Fruit fly (Drosophila melanogaster) whole organism, wandering third instar larva: ENCODE data around the gene Cep290.

ENCODE experiments used
- Abd-B ChIP-seq: fragments of >200 bp; optimal IDR thresholded peaks from 2 replicates; lab custom pipeline; 2017; ENCODE audit warnings: missing biosample characterization, missing genetic modification characterization
- CG32264 ChIP-seq: fragments of 200-800 bp; sonication (Bioruptor generic); optimal IDR thresholded peaks from 2 replicates; lab custom pipeline; 2016; ENCODE audit warnings: missing biosample characterization, missing genetic modification characterization
- CG9705 ChIP-seq: fragments of 200-800 bp; sonication (Bioruptor generic); optimal IDR thresholded peaks from 2 replicates; lab custom pipeline; 2018; ENCODE audit warnings: missing biosample characterization, mild to moderate bottlenecking, missing genetic modification characterization
- CrebA ChIP-seq: fragments of 200-800 bp; sonication (Bioruptor generic); optimal IDR thresholded peaks from 2 replicates; lab custom pipeline; 2016; ENCODE audit warnings: missing biosample characterization, mild to moderate bottlenecking, missing genetic modification characterization, borderline replicate concordance
- Dfd ChIP-seq: fragments of >200 bp; optimal IDR thresholded peaks from 2 replicates; lab custom pipeline; 2017; ENCODE audit warnings: missing biosample characterization, missing genetic modification characterization
- Dif ChIP-seq: fragments of 200-275, 200-300 bp; sonication (Bioruptor generic); optimal IDR thresholded peaks from 2 replicates; lab custom pipeline; 2018; ENCODE audit warnings: missing biosample characterization, missing genetic modification characterization; ENCODE audit not compliant: partially characterized antibody
- GATAd ChIP-seq: sonication (Bioruptor generic); optimal IDR thresholded peaks from 2 replicates; lab custom pipeline; 2016; ENCODE audit warnings: missing biosample characterization, missing genetic modification characterization
- HLH106 ChIP-seq: fragments of 200-800 bp; optimal IDR thresholded peaks from 3 replicates; lab custom pipeline; 2019; ENCODE audit warnings: missing biosample characterization, mild to moderate bottlenecking, missing genetic modification characterization, moderate library complexity
- Hnf4 ChIP-seq: fragments of 200-800 bp; sonication (Bioruptor generic); optimal IDR thresholded peaks from 2 replicates; lab custom pipeline; 2016; ENCODE audit warnings: missing biosample characterization, mild to moderate bottlenecking, missing genetic modification characterization
- Hr78 ChIP-seq: fragments of >200 bp; optimal IDR thresholded peaks from 2 replicates; lab custom pipeline; 2017; ENCODE audit warnings: missing biosample characterization, missing genetic modification characterization
- Hr83 ChIP-seq: fragments of 200-300 bp; sonication (Bioruptor generic); optimal IDR thresholded peaks from 2 replicates; lab custom pipeline; 2016; ENCODE audit warnings: missing biosample characterization, mild to moderate bottlenecking, missing genetic modification characterization, moderate library complexity; ENCODE audit not compliant: poor library complexity, severe bottlenecking
- Jra ChIP-seq: sonication (Bioruptor generic); optimal IDR thresholded peaks from 2 replicates; lab custom pipeline; 2016; ENCODE audit warnings: missing biosample characterization, missing genetic modification characterization
- Mio ChIP-seq: sonication (Bioruptor generic); optimal IDR thresholded peaks from 2 replicates; lab custom pipeline; 2016; ENCODE audit warnings: missing biosample characterization, missing genetic modification characterization
- Myc ChIP-seq: fragments of >200 bp; optimal IDR thresholded peaks from 2 replicates; lab custom pipeline; 2017
- N ChIP-seq: fragments of >200 bp; optimal IDR thresholded peaks from 2 replicates; lab custom pipeline; 2018; ENCODE audit warnings: missing biosample characterization, missing external identifiers, missing genetic modification characterization
- OdsH ChIP-seq: fragments of 200-800 bp; sonication (Bioruptor generic); optimal IDR thresholded peaks from 2 replicates; lab custom pipeline; 2016; ENCODE audit warnings: missing biosample characterization, mild to moderate bottlenecking, missing genetic modification characterization
- Rel ChIP-seq, 2 experiments: fragments of 200-800 bp; sonication (Bioruptor generic) in 1 of 2; optimal IDR thresholded peaks; 2 replicates in 1 of 2; 3 replicates in 1 of 2; lab custom pipeline; 2016 to 2019; ENCODE audit warnings: mild to moderate bottlenecking in 2 of 2, missing biosample characterization in 2 of 2, missing genetic modification characterization in 2 of 2, moderate library complexity in 1 of 2
- Sp1 ChIP-seq: fragments of 200-800 bp; sonication (Bioruptor generic); optimal IDR thresholded peaks from 3 replicates; lab custom pipeline; 2019; ENCODE audit warnings: missing biosample characterization, mild to moderate bottlenecking, missing genetic modification characterization, moderate library complexity
- Vsx2 ChIP-seq: fragments of 200-300, 225-300 bp; sonication (Bioruptor generic); optimal IDR thresholded peaks from 2 replicates; lab custom pipeline; 2018; ENCODE audit warnings: missing biosample characterization, missing genetic modification characterization; ENCODE audit not compliant: partially characterized antibody
- br ChIP-seq: fragments of 200-800 bp; sonication (Bioruptor generic); optimal IDR thresholded peaks from 2 replicates; lab custom pipeline; 2016; ENCODE audit warnings: missing biosample characterization, missing genetic modification characterization
- brk ChIP-seq: fragments of 200-800 bp; sonication (Bioruptor generic); optimal IDR thresholded peaks from 2 replicates; lab custom pipeline; 2016; ENCODE audit warnings: missing biosample characterization, mild to moderate bottlenecking, missing genetic modification characterization
- dl ChIP-seq, 2 experiments: fragments of 175-275, 200-275 bp in 1 of 2; fragments of 200-275 bp in 1 of 2; sonication (Bioruptor generic); optimal IDR thresholded peaks; lab custom pipeline; 2018; ENCODE audit warnings: mild to moderate bottlenecking in 2 of 2, missing biosample characterization in 2 of 2, missing genetic modification characterization in 2 of 2, moderate library complexity in 2 of 2; ENCODE audit not compliant: partially characterized antibody in 2 of 2, insufficient read depth in 1 of 2
- dmrt93B ChIP-seq: fragments of 200-800 bp; sonication (Bioruptor generic); optimal IDR thresholded peaks from 2 replicates; lab custom pipeline; 2018; ENCODE audit warnings: missing biosample characterization, mild to moderate bottlenecking, missing genetic modification characterization
- dsf ChIP-seq: sonication (Bioruptor generic); optimal IDR thresholded peaks from 2 replicates; lab custom pipeline; 2016; ENCODE audit warnings: missing biosample characterization, missing genetic modification characterization, borderline replicate concordance
- ey ChIP-seq: fragments of 200-800 bp; sonication (Bioruptor generic); optimal IDR thresholded peaks from 2 replicates; lab custom pipeline; 2016; ENCODE audit warnings: missing biosample characterization, missing genetic modification characterization
- foxo ChIP-seq, 2 experiments: fragments of 200-800 bp; sonication (Bioruptor generic); optimal IDR thresholded peaks; 2 replicates in 1 of 2; 3 replicates in 1 of 2; lab custom pipeline; 2016 to 2017; ENCODE audit warnings: missing biosample characterization in 2 of 2, missing genetic modification characterization in 2 of 2
- fru ChIP-seq: fragments of 200-800 bp; sonication (Bioruptor generic); optimal IDR thresholded peaks from 3 replicates; lab custom pipeline; 2016; ENCODE audit warnings: missing biosample characterization, mild to moderate bottlenecking, missing genetic modification characterization
- h ChIP-seq: fragments of 200-800 bp; sonication (Bioruptor generic); optimal IDR thresholded peaks from 3 replicates; lab custom pipeline; 2016; ENCODE audit warnings: missing biosample characterization, mild to moderate bottlenecking, missing genetic modification characterization
- jim ChIP-seq: fragments of 175-275, 200-325 bp; sonication (Bioruptor generic); optimal IDR thresholded peaks from 2 replicates; lab custom pipeline; 2016; ENCODE audit warnings: missing biosample characterization, mild to moderate bottlenecking, missing genetic modification characterization
- lola ChIP-seq: fragments of >200 bp; optimal IDR thresholded peaks from 2 replicates; lab custom pipeline; 2017; ENCODE audit warnings: missing biosample characterization, missing genetic modification characterization
- pan ChIP-seq: fragments of >200 bp; optimal IDR thresholded peaks from 2 replicates; lab custom pipeline; 2017
- psq ChIP-seq: fragments of 200-800 bp; sonication (Bioruptor generic); optimal IDR thresholded peaks from 3 replicates; lab custom pipeline; 2017; ENCODE audit warnings: missing biosample characterization, mild to moderate bottlenecking, missing genetic modification characterization, moderate library complexity
- rgr ChIP-seq: fragments of 200-800 bp; sonication (Bioruptor generic); optimal IDR thresholded peaks from 3 replicates; lab custom pipeline; 2016; ENCODE audit warnings: missing biosample characterization, mild to moderate bottlenecking, missing genetic modification characterization
- sage ChIP-seq: fragments of 200-800 bp; sonication (Bioruptor generic); optimal IDR thresholded peaks from 2 replicates; lab custom pipeline; 2016; ENCODE audit warnings: missing biosample characterization, mild to moderate bottlenecking, missing genetic modification characterization
- sv ChIP-seq: fragments of 200-800 bp; sonication (Bioruptor generic); optimal IDR thresholded peaks from 3 replicates; lab custom pipeline; 2016; ENCODE audit warnings: missing biosample characterization, missing genetic modification characterization
- tai ChIP-seq: sonication (Bioruptor generic); optimal IDR thresholded peaks from 2 replicates; lab custom pipeline; 2016; ENCODE audit warnings: missing biosample characterization, missing genetic modification characterization
- usp ChIP-seq: fragments of >200 bp; optimal IDR thresholded peaks from 2 replicates; lab custom pipeline; 2017; ENCODE audit warnings: missing biosample characterization, missing genetic modification characterization
- woc ChIP-seq: sonication (Bioruptor generic); optimal IDR thresholded peaks from 2 replicates; lab custom pipeline; 2016; ENCODE audit warnings: missing biosample characterization, mild to moderate bottlenecking, missing genetic modification characterization

Gene Cep290

DNA sequence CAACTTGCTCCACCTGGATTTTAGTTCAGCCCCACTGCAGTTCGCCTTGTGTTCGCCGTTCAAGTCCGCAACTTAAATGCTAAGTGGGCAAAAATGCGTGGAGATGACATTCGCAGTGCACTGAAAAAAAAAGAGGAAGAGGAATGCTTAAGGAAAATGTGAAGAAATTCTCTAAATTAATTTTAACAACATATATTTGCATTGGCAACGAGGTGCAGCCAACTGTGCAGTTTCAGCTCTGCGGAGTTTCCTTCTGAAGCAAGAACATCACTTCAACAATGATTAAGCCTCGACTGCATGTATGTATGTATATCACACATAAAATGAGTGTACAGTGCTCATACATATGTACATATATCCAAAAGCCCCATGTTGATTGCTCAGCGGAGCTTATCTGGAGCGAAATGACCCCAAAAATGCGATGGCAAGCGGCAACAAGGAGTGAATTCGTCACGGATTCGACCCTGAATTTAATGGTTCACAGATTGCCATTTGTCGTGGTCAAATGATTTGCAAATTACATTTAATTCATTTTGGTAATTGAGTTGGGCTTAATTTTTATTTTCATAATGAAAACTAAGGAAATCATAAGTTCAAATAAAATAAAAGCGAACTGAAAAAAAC, 22.6 kb upstream of the Cep290 start:
- TF ChIP-seq CG32264 (GFP tag; lab: Kevin White, UChicago) (no peak), CrebA (no peak), Jra (GFP tag; lab: Kevin White, UChicago) (no peak), usp (GFP tag; lab: Kevin White, UChicago) (no peak), Sp1 (GFP tag; lab: Kevin White, UChicago) (no peak), fru (GFP tag; lab: Kevin White, UChicago) (peak; percentile 10)
- TF ChIP-seq, all 38 proteins: peak for 1

DNA sequence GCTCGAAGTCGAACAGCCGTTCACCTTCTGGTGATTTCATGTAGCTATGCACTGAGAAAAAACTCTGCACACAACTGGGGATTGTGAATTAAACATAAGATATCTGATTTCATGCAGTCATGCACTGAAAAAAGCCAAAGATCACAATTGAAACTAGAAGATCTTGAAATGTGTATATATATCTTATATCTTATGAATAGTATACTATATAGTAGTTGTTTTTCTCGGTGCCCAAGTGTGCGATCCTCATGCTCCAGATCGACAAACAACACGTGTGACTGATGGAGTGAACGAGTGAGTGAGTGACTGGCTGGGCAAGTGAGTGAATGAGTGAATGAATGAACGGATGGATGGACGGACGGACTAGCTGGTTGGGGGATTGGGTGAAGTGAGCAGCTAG, 21.8 kb upstream of the Cep290 start:
- no peak for TF ChIP-seq Vsx2 (GFP tag; lab: Kevin White, UChicago)
- no peak for TF ChIP-seq CG32264 (GFP tag; lab: Kevin White, UChicago)
- TF ChIP-seq Hr83 (GFP tag; lab: Kevin White, UChicago): no peak
- no peak for TF ChIP-seq CG9705 (GFP tag; lab: Kevin White, UChicago)
- no peak for TF ChIP-seq Dif (GFP tag; lab: Kevin White, UChicago)
- no peak for TF ChIP-seq Hr78
- TF ChIP-seq N (GFP tag; lab: Kevin White, UChicago): no peak
- TF ChIP-seq CrebA: no peak
- TF ChIP-seq Rel (GFP tag; optimal IDR thresholded peaks at IDR 0.05; lab: Kevin White, UChicago): no peak
- no peak for TF ChIP-seq Rel (tag; optimal IDR thresholded peaks at IDR 0.05; lab: Kevin White, UChicago)
- TF ChIP-seq Hnf4 (GFP tag; lab: Kevin White, UChicago): peak; percentile 26
- TF ChIP-seq lola (GFP tag; lab: Kevin White, UChicago): no peak
- peak; percentile 44 for TF ChIP-seq fru (GFP tag; lab: Kevin White, UChicago)
- TF ChIP-seq Jra (GFP tag; lab: Kevin White, UChicago): no peak
- no peak for TF ChIP-seq Abd-B
- TF ChIP-seq sv (GFP tag; lab: Kevin White, UChicago): no peak
- TF ChIP-seq foxo (GFP tag; optimal IDR thresholded peaks at IDR 0.05; lab: Kevin White, UChicago): peak in 1 of 2 experiments; percentile 41
- peak; percentile 32 for TF ChIP-seq br (GFP tag; lab: Kevin White, UChicago)
- TF ChIP-seq Myc (lab: Kevin White, UChicago): no peak
- no peak for TF ChIP-seq Mio (GFP tag; lab: Kevin White, UChicago)
- TF ChIP-seq GATAd (GFP tag; lab: Kevin White, UChicago): no peak
- TF ChIP-seq woc (GFP tag; lab: Kevin White, UChicago): no peak
- TF ChIP-seq usp (GFP tag; lab: Kevin White, UChicago): no peak
- peak; percentile 27 for TF ChIP-seq OdsH (GFP tag; lab: Kevin White, UChicago)
- TF ChIP-seq sage: peak; percentile 21
- peak; percentile 42 for TF ChIP-seq rgr
- TF ChIP-seq Sp1 (GFP tag; lab: Kevin White, UChicago): peak; percentile 15
- TF ChIP-seq dl (GFP tag; optimal IDR thresholded peaks at IDR 0.05; lab: Kevin White, UChicago; ENCODE audit: insufficient read depth in 1 of 2, partially characterized antibody in 2 of 2): no peak
- peak; percentile 55 for TF ChIP-seq h (GFP tag; lab: Kevin White, UChicago)
- TF ChIP-seq tai: no peak
- peak; percentile 40 for TF ChIP-seq dmrt93B (GFP tag; lab: Kevin White, UChicago)
- TF ChIP-seq dsf (GFP tag; lab: Kevin White, UChicago): no peak
- TF ChIP-seq jim (GFP tag; lab: Kevin White, UChicago): no peak
- TF ChIP-seq brk (GFP tag; lab: Kevin White, UChicago): no peak
- TF ChIP-seq pan (lab: Kevin White, UChicago): no peak
- peak; percentile 16 for TF ChIP-seq psq (GFP tag; lab: Kevin White, UChicago)
- peak; percentile 28 for TF ChIP-seq ey
- TF ChIP-seq HLH106 (tag; lab: Kevin White, UChicago): peak; percentile 55
- TF ChIP-seq Dfd (GFP tag; lab: Kevin White, UChicago): no peak
